Worm (Caenorhabditis elegans): Measurements from ENCODE around the gene cex-2.
A peak's percentile ranks its signal among the peaks of the same experiment; 100 is the strongest.

The cex-2 gene

DNA sequence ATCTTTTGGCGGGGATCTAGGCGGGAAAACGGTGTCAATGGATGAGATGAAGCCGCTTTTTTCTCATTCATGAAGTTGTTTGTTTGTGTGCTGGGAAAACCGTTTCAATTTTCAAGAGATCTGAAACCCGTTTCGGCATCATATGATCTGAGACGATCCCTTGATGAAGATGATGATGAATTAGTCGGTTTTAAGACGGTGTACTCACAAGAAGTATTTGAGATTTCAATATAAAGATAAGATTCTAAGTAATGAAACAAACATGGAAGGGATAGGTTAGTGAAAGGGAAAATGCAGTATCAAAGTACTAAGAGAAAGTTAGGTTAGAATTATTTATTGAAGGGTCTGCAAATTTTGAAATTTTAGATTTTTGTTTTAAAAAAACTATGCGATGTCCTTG, 27.1 kb downstream of the cex-2 start:
- TF ChIP-seq mls-2 (tag; optimal IDR thresholded peaks at IDR 0.05) (no peak), pha-4 (tag; optimal IDR thresholded peaks at IDR 0.05) (no peak), ham-2 (GFP tag; optimal IDR thresholded peaks at IDR 0.05) (no peak), ceh-43 (GFP tag; optimal IDR thresholded peaks at IDR 0.05) (no peak)

DNA sequence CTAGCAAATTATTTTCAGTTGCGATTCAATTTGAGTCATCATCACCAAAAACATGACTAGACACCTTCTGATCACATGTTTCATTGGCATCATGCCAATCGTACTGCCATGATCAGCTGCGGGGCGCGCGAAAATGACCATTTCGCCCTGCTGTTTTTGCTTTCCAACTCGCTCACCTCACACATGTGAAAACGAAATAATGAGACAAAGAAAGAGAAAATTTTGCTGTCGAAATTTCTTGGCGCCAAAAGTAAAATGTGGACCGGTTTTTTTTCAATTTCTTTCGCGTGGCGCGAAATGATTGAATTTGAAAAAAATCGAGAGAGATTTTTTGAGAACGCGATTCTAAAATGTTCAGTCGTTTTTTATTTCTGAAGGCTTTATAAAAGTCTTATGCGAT, 28.3 kb downstream of the cex-2 start:
- TF ChIP-seq nhr-76 (tag; optimal IDR thresholded peaks at IDR 0.05) (no peak), ces-1 (GFP tag; optimal IDR thresholded peaks at IDR 0.05) (no peak), hlh-1 (tag; optimal IDR thresholded peaks at IDR 0.05) (no peak), mab-5 (tag; optimal IDR thresholded peaks at IDR 0.05) (no peak), lin-32 (GFP tag; optimal IDR thresholded peaks at IDR 0.05) (no peak), ham-2 (GFP tag; optimal IDR thresholded peaks at IDR 0.05) (no peak), unc-120 (tag; optimal IDR thresholded peaks at IDR 0.05; ENCODE audit: poor library complexity, severe bottlenecking) (no peak), sptf-1 (tag; optimal IDR thresholded peaks at IDR 0.05) (no peak), nhr-12 (tag; optimal IDR thresholded peaks at IDR 0.05) (no peak), zip-8 (tag; optimal IDR thresholded peaks at IDR 0.05) (no peak), unc-39 (tag; optimal IDR thresholded peaks at IDR 0.05) (no peak), nhr-237 (tag; optimal IDR thresholded peaks at IDR 0.05) (no peak), nhr-2 (tag; optimal IDR thresholded peaks at IDR 0.05) (no peak)

DNA sequence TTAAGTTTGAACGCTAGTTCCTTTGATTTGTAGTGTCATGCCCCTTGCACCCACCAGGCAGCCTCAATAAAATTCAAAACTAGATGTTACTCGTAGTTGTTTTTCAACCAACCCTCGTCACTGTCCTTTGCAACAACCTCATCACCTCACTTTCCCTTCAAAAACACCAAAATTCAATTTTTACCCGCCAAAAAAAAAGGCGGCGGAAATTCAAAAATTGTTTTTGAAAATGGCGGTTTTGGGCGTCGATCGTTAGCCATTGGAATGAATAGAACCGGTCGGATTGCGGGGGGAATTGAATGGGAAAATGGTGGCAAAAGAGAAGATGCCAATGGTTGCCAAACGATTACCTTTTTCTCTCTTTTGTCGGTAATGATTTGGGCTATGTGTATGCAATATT, 29.2 kb downstream of the cex-2 start:
- TF ChIP-seq ceh-39 (tag; optimal IDR thresholded peaks at IDR 0.05) = no peak
- no peak for TF ChIP-seq unc-39 (tag; optimal IDR thresholded peaks at IDR 0.05)
- TF ChIP-seq flh-1 (GFP tag; optimal IDR thresholded peaks at IDR 0.05) = no peak
- no peak for TF ChIP-seq elt-3 (tag; optimal IDR thresholded peaks at IDR 0.05)
- no peak for TF ChIP-seq bed-3 (GFP tag; optimal IDR thresholded peaks at IDR 0.05)
- no peak for TF ChIP-seq lsy-2 (tag; optimal IDR thresholded peaks at IDR 0.05)
- no peak for TF ChIP-seq unc-62 (GFP tag; optimal IDR thresholded peaks at IDR 0.05)
- no peak for TF ChIP-seq nhr-28 (tag; optimal IDR thresholded peaks at IDR 0.05)
- no peak for TF ChIP-seq ham-2 (GFP tag; optimal IDR thresholded peaks at IDR 0.05)
- TF ChIP-seq hlh-1 (tag; optimal IDR thresholded peaks at IDR 0.05) = no peak
- TF ChIP-seq sptf-1 (tag; optimal IDR thresholded peaks at IDR 0.05) = no peak
- no peak for TF ChIP-seq elt-1 (tag; optimal IDR thresholded peaks at IDR 0.05; ENCODE audit: borderline replicate concordance, insufficient read depth)
- no peak for TF ChIP-seq lin-32 (GFP tag; optimal IDR thresholded peaks at IDR 0.05)
- no peak for TF ChIP-seq drap-1 (GFP tag; optimal IDR thresholded peaks at IDR 0.05)
- no peak for TF ChIP-seq nhr-2 (tag; optimal IDR thresholded peaks at IDR 0.05)
- TF ChIP-seq mls-2 (tag; optimal IDR thresholded peaks at IDR 0.05) = no peak

DNA sequence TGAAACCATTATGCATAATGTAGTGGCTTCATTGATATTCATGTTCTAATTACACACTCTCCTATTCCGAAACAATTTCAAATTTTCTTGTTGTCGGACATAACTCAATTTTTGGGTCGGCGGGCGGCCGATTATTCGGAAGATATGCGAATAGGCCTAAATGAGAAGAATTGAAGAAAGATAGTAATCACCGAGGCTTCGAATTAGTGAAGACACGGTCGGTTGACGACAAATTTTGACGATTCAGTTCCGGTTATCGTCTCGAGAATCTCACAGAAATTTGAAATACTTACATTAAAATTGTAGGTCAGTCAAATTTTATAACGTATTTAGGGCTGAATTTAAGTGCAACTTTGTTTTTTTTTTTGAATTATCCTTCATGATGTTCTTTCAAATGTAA, 32.0 kb downstream of the cex-2 start:
- TF ChIP-seq drap-1 (GFP tag; optimal IDR thresholded peaks at IDR 0.05) = no peak
- TF ChIP-seq lsy-2 (tag; optimal IDR thresholded peaks at IDR 0.05) = no peak
- no peak for TF ChIP-seq lin-32 (GFP tag; optimal IDR thresholded peaks at IDR 0.05)
- no peak for TF ChIP-seq nhr-28 (tag; optimal IDR thresholded peaks at IDR 0.05)
- no peak for TF ChIP-seq elt-3 (tag; optimal IDR thresholded peaks at IDR 0.05)
- TF ChIP-seq mep-1 (tag; optimal IDR thresholded peaks at IDR 0.05) = no peak
- no peak for TF ChIP-seq tbx-8 (GFP tag; optimal IDR thresholded peaks at IDR 0.05)
- no peak for TF ChIP-seq nhr-76 (tag; optimal IDR thresholded peaks at IDR 0.05)
- TF ChIP-seq pha-4 (tag; optimal IDR thresholded peaks at IDR 0.05) = no peak
- no peak for TF ChIP-seq nhr-12 (tag; optimal IDR thresholded peaks at IDR 0.05)
- no peak for TF ChIP-seq bed-3 (GFP tag; optimal IDR thresholded peaks at IDR 0.05)
- no peak for TF ChIP-seq unc-39 (tag; optimal IDR thresholded peaks at IDR 0.05)
- TF ChIP-seq elt-1 (tag; optimal IDR thresholded peaks at IDR 0.05; ENCODE audit: borderline replicate concordance, insufficient read depth) = peak; percentile 62
- TF ChIP-seq ces-1 (GFP tag; optimal IDR thresholded peaks at IDR 0.05) = peak; percentile 86

DNA sequence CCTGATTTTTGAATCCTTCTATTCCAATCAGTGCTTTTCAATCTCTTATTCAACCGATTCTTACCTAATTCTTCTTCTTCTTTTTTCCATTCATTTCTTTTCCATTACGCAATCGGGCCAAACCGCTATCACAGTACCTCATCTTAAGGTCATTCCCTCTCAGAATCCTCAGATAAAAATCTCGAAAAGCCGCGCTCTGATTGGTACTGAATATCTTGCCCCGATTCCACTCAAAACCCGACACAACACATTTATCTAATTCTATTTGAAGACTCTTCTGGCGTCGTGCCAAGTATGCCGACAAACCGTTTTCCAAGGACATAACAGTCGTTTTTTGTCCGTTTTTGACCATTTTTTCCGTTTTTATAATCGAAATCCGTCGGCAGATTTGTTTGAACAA, 33.3 kb downstream of the cex-2 start:
- TF ChIP-seq lin-13 (tag; optimal IDR thresholded peaks at IDR 0.05) (no peak), nhr-28 (tag; optimal IDR thresholded peaks at IDR 0.05) (no peak), zip-8 (tag; optimal IDR thresholded peaks at IDR 0.05) (peak; percentile 36), unc-62 (GFP tag; optimal IDR thresholded peaks at IDR 0.05) (no peak), ztf-11 (tag; optimal IDR thresholded peaks at IDR 0.05) (no peak), elt-1 (tag; optimal IDR thresholded peaks at IDR 0.05; ENCODE audit: borderline replicate concordance, insufficient read depth) (peak; percentile 97), bed-3 (GFP tag; optimal IDR thresholded peaks at IDR 0.05) (no peak), nhr-12 (tag; optimal IDR thresholded peaks at IDR 0.05) (no peak), drap-1 (GFP tag; optimal IDR thresholded peaks at IDR 0.05) (no peak), pha-4 (tag; optimal IDR thresholded peaks at IDR 0.05) (no peak), mls-2 (tag; optimal IDR thresholded peaks at IDR 0.05) (no peak), ces-1 (GFP tag; optimal IDR thresholded peaks at IDR 0.05) (no peak), nhr-237 (tag; optimal IDR thresholded peaks at IDR 0.05) (no peak), elt-3 (tag; optimal IDR thresholded peaks at IDR 0.05) (no peak), unc-120 (tag; optimal IDR thresholded peaks at IDR 0.05; ENCODE audit: poor library complexity, severe bottlenecking) (no peak), M03D4.4 (tag; optimal IDR thresholded peaks at IDR 0.05) (no peak), ceh-43 (GFP tag; optimal IDR thresholded peaks at IDR 0.05) (no peak), snpc-4 (tag; optimal IDR thresholded peaks at IDR 0.05) (no peak)
